Worm (Caenorhabditis elegans) whole organism, L2 larva: Measurements from ENCODE around the gene mks-1.

ENCODE experiments used
- ZK546.5 ChIP-seq: sonication (generic microtip); optimal IDR thresholded peaks from 2 replicates; lab custom pipeline; 2017; ENCODE audit warnings: missing biosample characterization, missing genetic modification characterization
- alr-1 ChIP-seq: fragments of 150-350 bp; optimal IDR thresholded peaks from 2 replicates; lab custom pipeline; 2014; ENCODE audit warnings: missing biosample characterization, missing genetic modification characterization
- aly-2 ChIP-seq: fragments of 150-350 bp; optimal IDR thresholded peaks from 2 replicates; lab custom pipeline; 2014; ENCODE audit warnings: missing biosample characterization, missing genetic modification characterization
- ama-1 ChIP-seq: fragments of 150-350 bp; optimal IDR thresholded peaks from 2 replicates; lab custom pipeline; 2018; ENCODE audit warnings: inconsistent platforms
- elt-1 ChIP-seq: fragments of 150-350 bp; optimal IDR thresholded peaks from 2 replicates; lab custom pipeline; 2014; ENCODE audit warnings: missing biosample characterization, missing genetic modification characterization
- lsy-2 ChIP-seq, 2 experiments: fragments of 150-350 bp in 1 of 2; sonication (generic microtip) in 1 of 2; optimal IDR thresholded peaks; 2 replicates each; lab custom pipeline; 2014 to 2017; ENCODE audit warnings: missing biosample characterization in 2 of 2, missing genetic modification characterization in 2 of 2
- mab-5 ChIP-seq: fragments of 150-350 bp; optimal IDR thresholded peaks from 2 replicates; lab custom pipeline; 2014; ENCODE audit warnings: missing biosample characterization, missing genetic modification characterization
- nhr-12 ChIP-seq: fragments of 150-350 bp; optimal IDR thresholded peaks from 2 replicates; lab custom pipeline; 2014; ENCODE audit warnings: missing biosample characterization, missing genetic modification characterization
- nhr-237 ChIP-seq: fragments of 150-350 bp; optimal IDR thresholded peaks from 2 replicates; lab custom pipeline; 2014; ENCODE audit warnings: missing biosample characterization, missing genetic modification characterization
- nhr-25 ChIP-seq: fragments of 150-350 bp; sonication (generic microtip); optimal IDR thresholded peaks from 3 replicates; lab custom pipeline; 2014; ENCODE audit warnings: missing biosample characterization, missing genetic modification characterization
- snpc-4 ChIP-seq: fragments of 150-350 bp; optimal IDR thresholded peaks from 2 replicates; lab custom pipeline; 2014; ENCODE audit warnings: missing biosample characterization, missing genetic modification characterization
- unc-62 ChIP-seq: fragments of 150-350 bp; optimal IDR thresholded peaks from 2 replicates; lab custom pipeline; 2014; ENCODE audit warnings: missing biosample characterization, missing genetic modification reagents, missing genetic modification characterization

DNA sequence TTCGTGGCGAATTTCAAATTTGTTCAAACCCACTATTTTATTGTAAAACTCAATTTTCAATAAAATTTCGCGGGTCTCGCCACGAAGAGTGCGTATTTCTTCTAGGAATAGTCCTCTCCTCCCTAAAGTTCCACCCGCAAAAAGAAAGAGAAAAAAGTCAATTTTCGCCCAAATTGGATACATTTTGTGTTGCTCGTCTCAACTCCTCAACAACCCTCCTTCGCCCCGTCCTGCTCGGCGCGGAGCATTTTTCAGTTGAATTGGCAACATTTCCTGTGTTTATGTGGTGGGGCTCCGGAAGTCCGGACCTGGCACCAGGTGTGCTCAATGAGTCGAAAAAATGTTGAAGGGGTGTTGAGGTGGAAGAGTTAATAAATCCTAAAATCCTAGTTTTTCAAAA, 48.0 kb upstream of the mks-1 start:
- TF ChIP-seq snpc-4 (tag; lab: Kevin White, UChicago) (no peak), ama-1 (lab: Kevin White, UChicago) (no peak), aly-2 (tag; lab: Kevin White, UChicago) (no peak), alr-1 (tag; lab: Kevin White, UChicago) (no peak), unc-62 (GFP tag; lab: Kevin White, UChicago) (no peak), mab-5 (tag; lab: Kevin White, UChicago) (no peak), lsy-2 (tag; optimal IDR thresholded peaks at IDR 0.05; lab: Kevin White, UChicago) (no peak), ZK546.5 (no peak), nhr-12 (tag; lab: Kevin White, UChicago) (no peak), nhr-25 (no peak), elt-1 (tag; lab: Kevin White, UChicago) (no peak), nhr-237 (no peak)
